Worm (Caenorhabditis elegans): ENCODE data around the gene srgp-1.

DNA sequence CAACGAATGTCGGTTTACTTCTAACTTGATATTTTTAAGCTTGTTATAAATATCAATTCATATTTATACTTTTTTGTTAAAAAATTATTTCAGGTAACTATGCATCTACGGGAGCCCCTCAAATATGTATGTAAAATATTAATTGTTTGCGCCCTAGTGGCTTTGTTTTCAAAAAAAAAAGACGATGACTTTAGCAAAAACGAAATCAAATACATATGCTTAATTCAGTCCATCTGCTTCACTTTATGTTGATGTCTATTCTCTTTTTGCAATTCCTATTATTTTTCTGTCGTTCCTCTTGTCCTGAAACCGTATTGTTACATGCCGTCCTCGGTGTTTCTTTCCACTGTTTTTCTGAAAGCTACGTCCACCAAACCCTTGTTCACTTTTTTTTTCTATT is 505 bp upstream of the srgp-1 start:
- no peak for TF ChIP-seq dao-5 (tag; optimal IDR thresholded peaks at IDR 0.05)
- TF ChIP-seq him-1 (tag; optimal IDR thresholded peaks at IDR 0.05): no peak
- no peak for TF ChIP-seq W03F9.2 (tag; optimal IDR thresholded peaks at IDR 0.05)

All from whole organism, L4/young adult.